ENCODE assay signal across 5 fruit fly cellular contexts in the genomic region with DNA sequence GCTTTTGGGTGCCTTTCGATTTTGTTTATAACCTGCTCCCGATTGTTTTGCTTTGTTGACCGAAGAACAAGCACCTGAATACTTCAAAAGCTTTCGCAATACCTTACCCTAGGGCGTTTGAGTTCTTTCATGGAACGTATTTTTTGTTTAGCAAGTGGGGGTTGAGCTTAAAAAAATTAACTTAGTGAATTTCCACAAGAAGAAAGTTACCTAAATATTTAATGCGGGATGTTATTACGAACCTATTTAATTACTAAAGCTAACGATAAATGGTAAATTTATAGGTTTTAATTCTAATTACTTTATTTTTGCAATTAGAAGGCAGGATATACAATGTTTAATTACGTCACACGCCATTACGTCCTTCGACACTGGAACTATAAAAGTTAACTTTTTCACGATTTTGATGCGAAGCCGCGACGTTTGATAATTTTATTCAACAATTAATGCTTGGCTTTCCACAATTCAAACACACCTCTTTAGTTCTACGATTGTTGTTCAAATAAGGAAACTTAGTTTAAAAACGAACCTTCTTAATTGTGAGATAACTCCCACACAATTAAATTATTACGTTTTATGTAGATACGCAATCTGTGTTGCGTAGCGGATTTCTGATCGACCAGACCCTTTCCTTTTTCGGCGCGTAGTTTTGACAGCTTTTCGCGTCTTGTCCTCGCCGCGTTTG.
TF ChIP-seq lines count a peak whose summit lies in the region.

No protein-coding gene starts in this region.

- TF ChIP-seq CTCF in whole organism, embryonic (GFP tag; optimal IDR thresholded peaks at IDR 0.05; lab: Kevin White, UChicago): no peak

TF ChIP-seq in whole organism, adult, 20 proteins besides CTCF, POLR2A, EP300 and RAD21 (continues in another document):
- TF ChIP-seq cnc (optimal IDR thresholded peaks at IDR 0.05; lab: Kevin White, UChicago) (no peak), bab1 (GFP tag; optimal IDR thresholded peaks at IDR 0.05; lab: Kevin White, UChicago) (peak; percentile 3), CG11617 (GFP tag; optimal IDR thresholded peaks at IDR 0.05; lab: Kevin White, UChicago) (peak; percentile 76), CG12768 (GFP tag; optimal IDR thresholded peaks at IDR 0.05; lab: Kevin White, UChicago) (no peak), Hr96 (GFP tag; optimal IDR thresholded peaks at IDR 0.05; lab: Kevin White, UChicago) (peak; percentile 33), CG7045 (GFP tag; optimal IDR thresholded peaks at IDR 0.05; lab: Kevin White, UChicago) (peak; percentile 21), ovo (GFP tag; optimal IDR thresholded peaks at IDR 0.05; lab: Kevin White, UChicago) (no peak), CG5204 (GFP tag; optimal IDR thresholded peaks at IDR 0.05; lab: Kevin White, UChicago) (peak; percentile 54), CG7101 (tag; optimal IDR thresholded peaks at IDR 0.05; lab: Kevin White, UChicago) (peak; percentile 50), cic (GFP tag; optimal IDR thresholded peaks at IDR 0.05; lab: Kevin White, UChicago) (no peak), CG33017 (tag; optimal IDR thresholded peaks at IDR 0.05; lab: Kevin White, UChicago) (peak; percentile 17), toe (GFP tag; optimal IDR thresholded peaks at IDR 0.05; lab: Kevin White, UChicago) (peak; percentile 39), CG1620 (GFP tag; optimal IDR thresholded peaks at IDR 0.05; lab: Kevin White, UChicago) (no peak), Mnt (GFP tag; optimal IDR thresholded peaks at IDR 0.05; lab: Kevin White, UChicago) (no peak), tj (GFP tag; optimal IDR thresholded peaks at IDR 0.05; lab: Kevin White, UChicago) (peak; percentile 26), kay (GFP tag; lab: Kevin White, UChicago; ENCODE audit: borderline replicate concordance) (peak; percentile 58)

TF ChIP-seq in whole organism, embryonic, 481 proteins besides CTCF, POLR2A, EP300 and RAD21 (continues in another document):
- TF ChIP-seq fd64A (GFP tag; optimal IDR thresholded peaks at IDR 0.05; lab: Kevin White, UChicago) (no peak), CG8924 (tag; optimal IDR thresholded peaks at IDR 0.05; lab: Kevin White, UChicago) (peak; percentile 36), CG11093 (GFP tag; IDR thresholded peaks at IDR 0.05; lab: Robert Waterston, UW) (no peak), Ets65A (GFP tag; lab: Kevin White, UChicago) (peak; percentile 91), lab (GFP tag; optimal IDR thresholded peaks at IDR 0.05; lab: Kevin White, UChicago) (peak; percentile 38), CG14014 (GFP tag; IDR thresholded peaks at IDR 0.05; lab: Robert Waterston, UW) (peak; percentile 44), CG12391 (tag; optimal IDR thresholded peaks at IDR 0.05; lab: Kevin White, UChicago) (peak; percentile 15), Aef1 (GFP tag; IDR thresholded peaks at IDR 0.05; lab: Robert Waterston, UW) (peak; percentile 41; the same call in 2 of the 3 replicates), CG1647 (GFP tag; optimal IDR thresholded peaks at IDR 0.05; lab: Kevin White, UChicago) (no peak), CG11456 (GFP tag; IDR thresholded peaks at IDR 0.05; lab: Robert Waterston, UW) (peak; percentile 73; the same call in 2 of the 3 replicates), CG17361 (GFP tag; IDR thresholded peaks at IDR 0.05; lab: Robert Waterston, UW) (peak; percentile 69; the same call in 2 of the 3 replicates), CG3726 (GFP tag; IDR thresholded peaks at IDR 0.05; lab: Robert Waterston, UW) (no peak), CG16779 (GFP tag; IDR thresholded peaks at IDR 0.05; lab: Robert Waterston, UW) (no peak), pho (GFP tag; optimal IDR thresholded peaks at IDR 0.05; lab: Kevin White, UChicago) (peak; percentile 59), CkIIα-i1 (GFP tag; IDR thresholded peaks at IDR 0.05; lab: Robert Waterston, UW) (no peak), sug (tag; optimal IDR thresholded peaks at IDR 0.05; lab: Kevin White, UChicago) (peak; percentile 16), HLH54F (GFP tag; optimal IDR thresholded peaks at IDR 0.05; lab: Kevin White, UChicago) (peak; percentile 54)

TF ChIP-seq in whole organism, prepupa, 60 proteins besides CTCF, POLR2A, EP300 and RAD21 (continues in another document):
- TF ChIP-seq Smox (GFP tag; optimal IDR thresholded peaks at IDR 0.05; lab: Kevin White, UChicago) (peak; percentile 62), lz (GFP tag; optimal IDR thresholded peaks at IDR 0.05; lab: Kevin White, UChicago) (peak; percentile 61), fd59A (GFP tag; optimal IDR thresholded peaks at IDR 0.05; lab: Kevin White, UChicago) (peak; percentile 40), CG7368 (GFP tag; optimal IDR thresholded peaks at IDR 0.05; lab: Kevin White, UChicago) (no peak), Lpt (GFP tag; optimal IDR thresholded peaks at IDR 0.05; lab: Kevin White, UChicago) (no peak), CG11762 (GFP tag; optimal IDR thresholded peaks at IDR 0.05; lab: Kevin White, UChicago; ENCODE audit: insufficient read depth) (no peak), CG9139 (GFP tag; optimal IDR thresholded peaks at IDR 0.05; lab: Kevin White, UChicago) (no peak), CG10631 (GFP tag; optimal IDR thresholded peaks at IDR 0.05; lab: Kevin White, UChicago) (peak; percentile 59), CG6854 (GFP tag; optimal IDR thresholded peaks at IDR 0.05; lab: Kevin White, UChicago) (no peak), Ets21C (GFP tag; optimal IDR thresholded peaks at IDR 0.05; lab: Kevin White, UChicago) (peak; percentile 16), Sox14 (GFP tag; optimal IDR thresholded peaks at IDR 0.05; lab: Kevin White, UChicago) (no peak), CG6808 (GFP tag; optimal IDR thresholded peaks at IDR 0.05; lab: Kevin White, UChicago) (peak; percentile 8), net (GFP tag; optimal IDR thresholded peaks at IDR 0.05; lab: Kevin White, UChicago) (peak; percentile 46), fkh (GFP tag; optimal IDR thresholded peaks at IDR 0.05; lab: Kevin White, UChicago) (peak; percentile 58), Gug (GFP tag; IDR thresholded peaks at IDR 0.05; lab: Robert Waterston, UW) (no peak; the same call in 1 of the 2 replicates), CG6163 (GFP tag; IDR thresholded peaks at IDR 0.05; lab: Robert Waterston, UW) (0 out of 3 replicates have a peak, but pooled peaks have one; percentile 45), CG31627 (GFP tag; optimal IDR thresholded peaks at IDR 0.05; lab: Kevin White, UChicago) (peak; percentile 49)

TF ChIP-seq in whole organism, pupa, 21 proteins besides CTCF, POLR2A, EP300 and RAD21:
- TF ChIP-seq fd96Ca (GFP tag; IDR thresholded peaks at IDR 0.05; lab: Robert Waterston, UW) (peak; percentile 59; the same call in 1 of the 3 replicates), Pif1A (GFP tag; optimal IDR thresholded peaks at IDR 0.05; lab: Kevin White, UChicago) (peak; percentile 24), CG14655 (GFP tag; optimal IDR thresholded peaks at IDR 0.05; lab: Kevin White, UChicago) (peak; percentile 67), CG8159 (tag; optimal IDR thresholded peaks at IDR 0.05; lab: Kevin White, UChicago) (peak; percentile 35), Pif1B (GFP tag; optimal IDR thresholded peaks at IDR 0.05; lab: Kevin White, UChicago) (peak; percentile 26), Ets98B (GFP tag; IDR thresholded peaks at IDR 0.05; lab: Robert Waterston, UW) (peak; percentile 33), CG8301 (tag; optimal IDR thresholded peaks at IDR 0.05; lab: Kevin White, UChicago) (peak; percentile 43), D1 (tag; optimal IDR thresholded peaks at IDR 0.05; lab: Kevin White, UChicago) (no peak), CG10348 (GFP tag; IDR thresholded peaks at IDR 0.05; lab: Robert Waterston, UW) (no peak), CG17806 (tag; optimal IDR thresholded peaks at IDR 0.05; lab: Kevin White, UChicago) (peak; percentile 12), EcR (GFP tag; optimal IDR thresholded peaks at IDR 0.05; lab: Kevin White, UChicago) (no peak), CG4496 (GFP tag; IDR thresholded peaks at IDR 0.05; lab: Robert Waterston, UW) (peak; percentile 21; the same call in 1 of the 3 replicates), CG9948 (tag; optimal IDR thresholded peaks at IDR 0.05; lab: Kevin White, UChicago) (peak; percentile 14), CG32121 (GFP tag; IDR thresholded peaks at IDR 0.05; lab: Robert Waterston, UW) (peak; percentile 43)

TF ChIP-seq in whole organism, wandering third instar larva, 38 proteins besides CTCF, POLR2A, EP300 and RAD21 (continues in another document):
- TF ChIP-seq Abd-B (GFP tag; optimal IDR thresholded peaks at IDR 0.05; lab: Kevin White, UChicago) (no peak), brk (GFP tag; optimal IDR thresholded peaks at IDR 0.05; lab: Kevin White, UChicago) (no peak), usp (GFP tag; optimal IDR thresholded peaks at IDR 0.05; lab: Kevin White, UChicago) (no peak), fru (GFP tag; optimal IDR thresholded peaks at IDR 0.05; lab: Kevin White, UChicago) (peak; percentile 39), Myc (optimal IDR thresholded peaks at IDR 0.05; lab: Kevin White, UChicago) (no peak), h (GFP tag; optimal IDR thresholded peaks at IDR 0.05; lab: Kevin White, UChicago) (peak; percentile 36), sage (GFP tag; optimal IDR thresholded peaks at IDR 0.05; lab: Kevin White, UChicago) (no peak), OdsH (GFP tag; optimal IDR thresholded peaks at IDR 0.05; lab: Kevin White, UChicago) (peak; percentile 39), Dif (GFP tag; optimal IDR thresholded peaks at IDR 0.05; lab: Kevin White, UChicago; ENCODE audit: partially characterized antibody) (no peak), CG32264 (GFP tag; optimal IDR thresholded peaks at IDR 0.05; lab: Kevin White, UChicago) (no peak), Hnf4 (GFP tag; optimal IDR thresholded peaks at IDR 0.05; lab: Kevin White, UChicago) (no peak), Dfd (GFP tag; optimal IDR thresholded peaks at IDR 0.05; lab: Kevin White, UChicago) (no peak), GATAd (GFP tag; optimal IDR thresholded peaks at IDR 0.05; lab: Kevin White, UChicago) (no peak), foxo (GFP tag; optimal IDR thresholded peaks at IDR 0.05; lab: Kevin White, UChicago) (peak in 1 of 2 experiments; percentile 59), dmrt93B (GFP tag; optimal IDR thresholded peaks at IDR 0.05; lab: Kevin White, UChicago) (peak; percentile 40), ey (GFP tag; optimal IDR thresholded peaks at IDR 0.05; lab: Kevin White, UChicago) (peak; percentile 59), Jra (GFP tag; optimal IDR thresholded peaks at IDR 0.05; lab: Kevin White, UChicago) (peak; percentile 24), br (GFP tag; optimal IDR thresholded peaks at IDR 0.05; lab: Kevin White, UChicago) (no peak), tai (GFP tag; optimal IDR thresholded peaks at IDR 0.05; lab: Kevin White, UChicago) (no peak), Sp1 (GFP tag; optimal IDR thresholded peaks at IDR 0.05; lab: Kevin White, UChicago) (peak; percentile 35), dsf (GFP tag; optimal IDR thresholded peaks at IDR 0.05; lab: Kevin White, UChicago; ENCODE audit: borderline replicate concordance) (no peak), pan (optimal IDR thresholded peaks at IDR 0.05; lab: Kevin White, UChicago) (no peak), Hr78 (GFP tag; optimal IDR thresholded peaks at IDR 0.05; lab: Kevin White, UChicago) (no peak), woc (GFP tag; optimal IDR thresholded peaks at IDR 0.05; lab: Kevin White, UChicago) (peak; percentile 53), dl (GFP tag; optimal IDR thresholded peaks at IDR 0.05; lab: Kevin White, UChicago; ENCODE audit: insufficient read depth in 1 of 2, partially characterized antibody in 2 of 2) (no peak)
